Fruit fly (Drosophila melanogaster) whole organism, embryonic: ENCODE measurements around the gene ph-p.
A peak's percentile ranks its signal among the peaks of the same experiment; 100 is the strongest.

ENCODE experiments used
- CG12219 ChIP-seq: fragments of 200-800 bp; sonication (Bioruptor generic); optimal IDR thresholded peaks from 3 replicates; lab custom pipeline; 2018; ENCODE audit warnings: missing biosample characterization, mild to moderate bottlenecking, missing genetic modification characterization
- CG12299 ChIP-seq: fragments of 200-800 bp; sonication (Bioruptor generic); optimal IDR thresholded peaks from 2 replicates; lab custom pipeline; 2018; ENCODE audit warnings: missing biosample characterization, mild to moderate bottlenecking, missing genetic modification characterization
- CG12659 ChIP-seq: fragments of 200-800 bp; sonication (Bioruptor generic); optimal IDR thresholded peaks from 3 replicates; lab custom pipeline; 2017; ENCODE audit warnings: mild to moderate bottlenecking, missing biosample characterization, missing genetic modification reagents, missing genetic modification characterization
- CG13894 ChIP-seq: fragments of 200-800 bp; sonication (Bioruptor generic); optimal IDR thresholded peaks from 3 replicates; lab custom pipeline; 2018; ENCODE audit warnings: missing biosample characterization, mild to moderate bottlenecking, missing genetic modification characterization, moderate library complexity
- CG16815 ChIP-seq: fragments of 200-800 bp; sonication (Bioruptor generic); optimal IDR thresholded peaks from 3 replicates; lab custom pipeline; 2017; ENCODE audit warnings: missing biosample characterization, mild to moderate bottlenecking, missing genetic modification characterization
- CG17186 ChIP-seq: fragments of 200-800 bp; sonication (Bioruptor generic); optimal IDR thresholded peaks from 3 replicates; lab custom pipeline; 2017; ENCODE audit warnings: missing biosample characterization, missing genetic modification reagents, missing genetic modification characterization
- CG17385 ChIP-seq: fragments of 200-800 bp; sonication (Bioruptor generic); optimal IDR thresholded peaks from 3 replicates; lab custom pipeline; 2018; ENCODE audit warnings: missing biosample characterization, mild to moderate bottlenecking, missing genetic modification characterization
- CG18011 ChIP-seq: fragments of 200-800 bp; sonication (Bioruptor generic); optimal IDR thresholded peaks from 2 replicates; lab custom pipeline; 2017; ENCODE audit warnings: missing biosample characterization, missing genetic modification characterization, mild to moderate bottlenecking, moderate library complexity, missing genotype
- CG31388 ChIP-seq: fragments of 200-800 bp; sonication (Bioruptor generic); optimal IDR thresholded peaks from 2 replicates; lab custom pipeline; 2016; ENCODE audit warnings: missing biosample characterization, missing genetic modification characterization
- CG34422 ChIP-seq: fragments of 200-800 bp; sonication (Bioruptor generic); IDR thresholded peaks from 3 replicates; pipeline ENCODE4 v1.3.6; 2022; ENCODE audit warnings: missing biosample characterization, missing genetic modification characterization
- CG5180 ChIP-seq: fragments of 200-800 bp; sonication (Bioruptor generic); optimal IDR thresholded peaks from 3 replicates; lab custom pipeline; 2017; ENCODE audit warnings: missing biosample characterization, missing genetic modification characterization, mild to moderate bottlenecking, moderate library complexity, missing genetic modification reagents
- CG8924 ChIP-seq: fragments of 200-800 bp; optimal IDR thresholded peaks from 3 replicates; lab custom pipeline; 2019; ENCODE audit warnings: missing biosample characterization, mild to moderate bottlenecking, missing genetic modification characterization, moderate library complexity
- E2f1 ChIP-seq: fragments of 200-800 bp; sonication (Bioruptor generic); IDR thresholded peaks from 2 replicates; pipeline ENCODE4 v1.3.6; 2022; ENCODE audit warnings: missing biosample characterization, missing genetic modification characterization
- Ets97D ChIP-seq: fragments of 200-800 bp; sonication (Bioruptor generic); optimal IDR thresholded peaks from 3 replicates; lab custom pipeline; 2016; ENCODE audit warnings: missing biosample characterization, missing genetic modification characterization
- Fer2 ChIP-seq: fragments of 200-800 bp; sonication (Bioruptor generic); optimal IDR thresholded peaks from 2 replicates; lab custom pipeline; 2018; ENCODE audit warnings: missing biosample characterization, mild to moderate bottlenecking, missing genetic modification characterization, moderate library complexity
- H15 ChIP-seq: fragments of 200-800 bp; sonication (Bioruptor generic); IDR thresholded peaks from 3 replicates; pipeline ENCODE4 v1.3.6; 2022; ENCODE audit warnings: missing biosample characterization, missing genetic modification characterization
- Mad ChIP-seq: fragments of 200-800 bp; sonication (Bioruptor generic); optimal IDR thresholded peaks from 2 replicates; lab custom pipeline; 2016; ENCODE audit warnings: missing biosample characterization, missing genetic modification characterization
- Meics ChIP-seq: fragments of 200-800 bp; sonication (Bioruptor generic); optimal IDR thresholded peaks from 2 replicates; lab custom pipeline; 2017; ENCODE audit warnings: missing biosample characterization, mild to moderate bottlenecking, missing genetic modification characterization
- Optix ChIP-seq: fragments of 200-800 bp; sonication (Bioruptor generic); IDR thresholded peaks from 3 replicates; pipeline ENCODE4 v1.3.6; 2022; ENCODE audit warnings: missing biosample characterization, missing genetic modification characterization
- Poxn ChIP-seq: fragments of 200-800 bp; sonication (Bioruptor generic); IDR thresholded peaks from 2 replicates; pipeline ENCODE4 v1.3.6; 2022; ENCODE audit warnings: missing biosample characterization, missing genetic modification characterization
- Sry-β ChIP-seq: fragments of 200-800 bp; sonication (Bioruptor generic); optimal IDR thresholded peaks from 2 replicates; lab custom pipeline; 2018; ENCODE audit warnings: missing biosample characterization, mild to moderate bottlenecking, missing genetic modification characterization, moderate library complexity
- TFAM ChIP-seq: fragments of 200-800 bp; sonication (Bioruptor generic); optimal IDR thresholded peaks from 2 replicates; lab custom pipeline; 2017; ENCODE audit warnings: missing biosample characterization, missing genetic modification characterization, inconsistent platforms
- abd-A ChIP-seq: fragments of 200-800 bp; sonication (Bioruptor generic); optimal IDR thresholded peaks from 3 replicates; lab custom pipeline; 2019; ENCODE audit warnings: missing biosample characterization, mild to moderate bottlenecking, missing genetic modification characterization, moderate library complexity
- ash1 ChIP-seq: fragments of 200-800 bp; sonication (Bioruptor generic); optimal IDR thresholded peaks from 2 replicates; lab custom pipeline; 2018; ENCODE audit warnings: missing biosample characterization, mild to moderate bottlenecking, missing genetic modification characterization
- bsh ChIP-seq, 2 experiments: fragments of 200-800 bp; sonication (Bioruptor generic); optimal IDR thresholded peaks; 2 replicates each; lab custom pipeline; 2017 to 2018; ENCODE audit warnings: mild to moderate bottlenecking in 2 of 2, missing biosample characterization in 2 of 2, missing genetic modification characterization in 2 of 2, moderate library complexity in 1 of 2
- cg ChIP-seq: fragments of 200-800 bp; sonication (Bioruptor generic); optimal IDR thresholded peaks from 3 replicates; lab custom pipeline; 2019; ENCODE audit warnings: missing biosample characterization, mild to moderate bottlenecking, missing genetic modification characterization, moderate library complexity
- chif ChIP-seq, 2 experiments: fragments of 200-800 bp; sonication (Bioruptor generic); optimal IDR thresholded peaks; 3 replicates each; lab custom pipeline; 2016; ENCODE audit warnings: missing biosample characterization in 2 of 2, missing genetic modification characterization in 2 of 2
- chinmo ChIP-seq: fragments of 200-800 bp; sonication (Bioruptor generic); IDR thresholded peaks from 4 replicates; pipeline ENCODE4 v1.3.6; 2022; ENCODE audit warnings: missing biosample characterization, missing genetic modification characterization; ENCODE audit not compliant: partially characterized antibody
- corto ChIP-seq: fragments of 200-800 bp; sonication (Bioruptor generic); optimal IDR thresholded peaks from 2 replicates; lab custom pipeline; 2016; ENCODE audit warnings: missing biosample characterization, mild to moderate bottlenecking, missing genetic modification characterization, moderate library complexity
- crp ChIP-seq, 2 experiments: fragments of 200-800 bp; sonication (Bioruptor generic); optimal IDR thresholded peaks; 2 replicates in 1 of 2; 3 replicates in 1 of 2; lab custom pipeline; 2017; ENCODE audit warnings: missing biosample characterization in 2 of 2, missing genetic modification characterization in 2 of 2, mild to moderate bottlenecking in 1 of 2, moderate library complexity in 1 of 2
- dpn ChIP-seq, 2 experiments: fragments of 200-800 bp; sonication (Bioruptor generic); optimal IDR thresholded peaks; 3 replicates each; lab custom pipeline; 2016; ENCODE audit warnings: missing biosample characterization in 2 of 2, missing genetic modification characterization in 2 of 2
- dysf ChIP-seq: fragments of 200-800 bp; sonication (Bioruptor generic); IDR thresholded peaks from 3 replicates; pipeline ENCODE4 v1.3.6; 2022; ENCODE audit warnings: missing biosample characterization, missing genetic modification characterization
- her ChIP-seq: fragments of 200-800 bp; sonication (Bioruptor generic); optimal IDR thresholded peaks from 2 replicates; lab custom pipeline; 2016; ENCODE audit warnings: missing biosample characterization, missing genetic modification characterization
- hkb ChIP-seq, 2 experiments: fragments of 200-800 bp in 1 of 2; fragments of >200 bp in 1 of 2; sonication (Bioruptor generic) in 1 of 2; IDR thresholded peaks in 1 of 2; optimal IDR thresholded peaks in 1 of 2; 2 replicates each; pipeline versions ENCODE4 v1.3.6 to Lab custom; 2017 to 2022; ENCODE audit warnings: missing biosample characterization in 1 of 2, missing genetic modification characterization in 1 of 2
- insv ChIP-seq, 2 experiments: fragments of 200-800 bp; sonication (Bioruptor generic); optimal IDR thresholded peaks; 3 replicates each; lab custom pipeline; 2016 to 2018; ENCODE audit warnings: missing biosample characterization in 2 of 2, missing genetic modification characterization in 2 of 2
- jumu ChIP-seq: fragments of 200-800 bp; sonication (Bioruptor generic); optimal IDR thresholded peaks from 3 replicates; lab custom pipeline; 2016; ENCODE audit warnings: missing biosample characterization, missing genetic modification characterization
- nerfin-2 ChIP-seq: fragments of 200-800 bp; sonication (Bioruptor generic); IDR thresholded peaks from 2 replicates; pipeline ENCODE4 v1.3.6; 2022; ENCODE audit warnings: missing biosample characterization, missing genetic modification characterization; ENCODE audit not compliant: partially characterized antibody
- otp ChIP-seq: fragments of 200-800 bp; sonication (Bioruptor generic); IDR thresholded peaks from 3 replicates; pipeline ENCODE4, ENCODE4 v1.3.6; 2022; ENCODE audit warnings: missing biosample characterization, missing genetic modification characterization
- prd ChIP-seq, 3 experiments: fragments of >200 bp in 2 of 3; fragments of 200-800 bp in 1 of 3; sonication (Bioruptor generic) in 1 of 3; optimal IDR thresholded peaks in 2 of 3; IDR thresholded peaks in 1 of 3; 2 replicates in 2 of 3; 3 replicates in 1 of 3; pipeline versions ENCODE4 v1.3.6 to Lab custom; 2017 to 2022; ENCODE audit warnings: missing biosample characterization in 1 of 3, missing genetic modification characterization in 1 of 3
- psq ChIP-seq: fragments of 200-800 bp; sonication (Bioruptor generic); optimal IDR thresholded peaks from 2 replicates; lab custom pipeline; 2017; ENCODE audit warnings: missing biosample characterization, missing genetic modification characterization
- ranshi ChIP-seq: fragments of 200-800 bp; sonication (Bioruptor generic); IDR thresholded peaks from 2 replicates; pipeline ENCODE4 v1.3.6; 2022; ENCODE audit warnings: missing biosample characterization, missing genetic modification characterization
- salm ChIP-seq: fragments of 200-800 bp; sonication (Bioruptor generic); optimal IDR thresholded peaks from 2 replicates; lab custom pipeline; 2018; ENCODE audit warnings: missing biosample characterization, mild to moderate bottlenecking, missing genetic modification characterization
- schlank ChIP-seq: fragments of 200-800 bp; sonication (Bioruptor generic); optimal IDR thresholded peaks from 2 replicates; lab custom pipeline; 2018; ENCODE audit warnings: missing biosample characterization, mild to moderate bottlenecking, missing genetic modification characterization
- shn ChIP-seq: fragments of 200-800 bp; sonication (Bioruptor generic); optimal IDR thresholded peaks from 3 replicates; lab custom pipeline; 2016; ENCODE audit warnings: missing biosample characterization, missing genetic modification characterization
- so ChIP-seq: fragments of 200-800 bp; sonication (Bioruptor generic); IDR thresholded peaks from 3 replicates; pipeline ENCODE4 v1.3.6; 2022; ENCODE audit warnings: missing biosample characterization, missing genetic modification characterization
- tgo ChIP-seq: fragments of 200-800 bp; sonication (Bioruptor generic); IDR thresholded peaks from 3 replicates; pipeline ENCODE4 v1.3.6; 2022; ENCODE audit warnings: missing biosample characterization, missing genetic modification characterization

ph-p gene

dm6 chrX:2123013-2123964, 14.9 kb downstream of the ph-p start, which contains the start of gene ph-d (continued):
- TF ChIP-seq ash1 (GFP tag; lab: Kevin White, UChicago) (peak; percentile 80), cg (peak; percentile 97), dysf (GFP tag; lab: Robert Waterston, UW) (peak; percentile 54; the same call in 2 of the 3 replicates), CG31388 (GFP tag; lab: Kevin White, UChicago) (no peak), chif (GFP tag; optimal IDR thresholded peaks at IDR 0.05; lab: Kevin White, UChicago) (peak in 1 of 2 experiments; percentile 35), bsh (GFP tag; optimal IDR thresholded peaks at IDR 0.05; lab: Kevin White, UChicago) (peak; percentile 55 to 71), CG34422 (GFP tag; lab: Robert Waterston, UW) (0 out of 3 replicates have a peak, but pooled peaks have one; percentile 25), schlank (tag; lab: Kevin White, UChicago) (no peak), her (GFP tag; lab: Kevin White, UChicago) (no peak), corto (GFP tag; lab: Kevin White, UChicago) (no peak), so (GFP tag; lab: Robert Waterston, UW) (no peak), TFAM (GFP tag; lab: Kevin White, UChicago) (no peak), CG12219 (GFP tag; lab: Kevin White, UChicago) (no peak), Ets97D (peak; percentile 43), CG12299 (tag; lab: Kevin White, UChicago) (peak; percentile 56), chinmo (GFP tag; lab: Robert Waterston, UW) (peak; percentile 95; the same call in 3 of the 4 replicates), CG18011 (GFP tag; lab: Kevin White, UChicago) (no peak), CG5180 (GFP tag; lab: Kevin White, UChicago) (peak; percentile 45), psq (GFP tag; lab: Kevin White, UChicago) (no peak), dpn (GFP tag; optimal IDR thresholded peaks at IDR 0.05; lab: Kevin White, UChicago) (peak in 1 of 2 experiments; percentile 7), salm (tag; lab: Kevin White, UChicago) (peak; percentile 32), CG8924 (tag; lab: Kevin White, UChicago) (peak; percentile 59), CG13894 (peak; percentile 65), jumu (GFP tag; lab: Kevin White, UChicago) (no peak), Optix (GFP tag; lab: Robert Waterston, UW) (peak; percentile 16; the same call in 1 of the 3 replicates), Meics (GFP tag; lab: Kevin White, UChicago) (peak; percentile 62), nerfin-2 (GFP tag; lab: Robert Waterston, UW) (no peak), abd-A (tag; lab: Kevin White, UChicago) (peak; percentile 95), CG17385 (GFP tag; lab: Kevin White, UChicago) (peak; percentile 27), CG17186 (no peak), ranshi (no peak), CG12659 (GFP tag; lab: Kevin White, UChicago) (peak; percentile 58), otp (GFP tag; lab: Robert Waterston, UW) (no peak), shn (GFP tag; lab: Kevin White, UChicago) (no peak), hkb (optimal IDR thresholded peaks at IDR 0.05; lab: Kevin White, UChicago) (no peak), hkb (GFP tag; IDR thresholded peaks at IDR 0.05; lab: Robert Waterston, UW) (peak; percentile 60), Poxn (GFP tag; lab: Robert Waterston, UW) (no peak), CG16815 (GFP tag; lab: Kevin White, UChicago) (peak; percentile 31), tgo (GFP tag; lab: Robert Waterston, UW) (no peak), E2f1 (GFP tag; lab: Robert Waterston, UW) (peak; percentile 42; the same call in 1 of the 2 replicates), crp (GFP tag; optimal IDR thresholded peaks at IDR 0.05; lab: Kevin White, UChicago) (peak in 1 of 2 experiments; percentile 8), Fer2 (no peak), Mad (no peak), prd (optimal IDR thresholded peaks at IDR 0.05; lab: Kevin White, UChicago) (no peak), prd (GFP tag; IDR thresholded peaks at IDR 0.05; lab: Robert Waterston, UW) (peak; percentile 46; the same call in 2 of the 3 replicates), insv (GFP tag; optimal IDR thresholded peaks at IDR 0.05; lab: Kevin White, UChicago) (peak in 1 of 2 experiments; percentile 17), H15 (0 out of 3 replicates have a peak, but pooled peaks have one; percentile 19), Sry-β (GFP tag; lab: Kevin White, UChicago) (no peak)
